Worm (Caenorhabditis elegans) whole organism, mixed stage, embryonic: Measurements from ENCODE around the gene hel-1.

Source experiments
- ceh-83 ChIP-seq: fragments of 200-800 bp; sonication (Bioruptor generic); optimal IDR thresholded peaks from 2 replicates; lab custom pipeline; 2018; ENCODE audit warnings: mild to moderate bottlenecking, missing genetic modification characterization, missing compliant biosample characterization
- elt-1 ChIP-seq: sonication (generic microtip); optimal IDR thresholded peaks from 2 replicates; lab custom pipeline; 2017; ENCODE audit warnings: missing genetic modification characterization, mild to moderate bottlenecking, missing compliant biosample characterization, antibody characterized with exemption, moderate library complexity, borderline replicate concordance; ENCODE audit not compliant: insufficient read depth
- lsy-2 ChIP-seq: fragments of 150-350 bp; optimal IDR thresholded peaks from 2 replicates; lab custom pipeline; 2014; ENCODE audit warnings: missing biosample characterization, missing genetic modification characterization
- nhr-12 ChIP-seq: fragments of 150-350 bp; optimal IDR thresholded peaks from 2 replicates; lab custom pipeline; 2014; ENCODE audit warnings: missing biosample characterization, missing genetic modification characterization
- nhr-237 ChIP-seq: fragments of 150-350 bp; optimal IDR thresholded peaks from 2 replicates; lab custom pipeline; 2014; ENCODE audit warnings: missing biosample characterization, missing genetic modification characterization
- unc-39 ChIP-seq: fragments of 150-350 bp; optimal IDR thresholded peaks from 2 replicates; lab custom pipeline; 2014; ENCODE audit warnings: missing biosample characterization, missing genetic modification characterization
- ztf-11 ChIP-seq: fragments of 150-350 bp; optimal IDR thresholded peaks from 2 replicates; lab custom pipeline; 2014; ENCODE audit warnings: missing biosample characterization, missing genetic modification characterization

ce11 chrII:8312012-8312411, 16.7 kb downstream of the hel-1 start:
- TF ChIP-seq nhr-237 (tag; lab: Kevin White, UChicago), result no peak
- no peak for TF ChIP-seq ztf-11
- TF ChIP-seq lsy-2 (tag; lab: Kevin White, UChicago), result no peak
- TF ChIP-seq nhr-12, result no peak
- TF ChIP-seq ceh-83 (GFP tag; lab: Kevin White, UChicago), result no peak
- TF ChIP-seq elt-1 (tag; lab: Kevin White, UChicago), result no peak
- no peak for TF ChIP-seq unc-39 (tag; lab: Kevin White, UChicago)
